Fruit fly (Drosophila melanogaster): ENCODE results near the gene CG17111.

DNA sequence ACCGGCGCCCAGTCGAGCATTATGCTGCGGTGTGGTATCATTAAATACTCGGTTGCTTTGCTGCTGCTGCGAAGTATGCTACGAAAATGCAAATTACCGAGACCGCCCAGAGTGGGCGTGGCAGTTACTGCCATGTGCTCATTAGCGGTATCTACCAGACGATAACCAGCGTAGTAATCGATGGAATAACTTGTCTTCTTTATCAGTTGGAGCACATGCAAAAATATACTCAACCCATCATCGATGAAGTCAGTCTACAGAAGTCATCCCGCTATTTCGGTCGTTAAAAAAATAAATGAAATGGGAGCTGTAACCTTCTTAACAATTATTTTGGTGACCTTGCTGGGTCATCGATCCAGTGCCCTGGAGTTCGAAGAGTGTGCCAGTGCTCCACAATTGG is 23.4 kb downstream of the CG17111 start, which contains the start of gene CG13837:
- TF ChIP-seq kay (GFP tag; ENCODE audit: borderline replicate concordance) (no peak), CG7045 (GFP tag; optimal IDR thresholded peaks at IDR 0.05) (no peak), cic (GFP tag; optimal IDR thresholded peaks at IDR 0.05) (no peak), Mnt (GFP tag; optimal IDR thresholded peaks at IDR 0.05) (no peak), CG1620 (GFP tag; optimal IDR thresholded peaks at IDR 0.05) (no peak), CG33017 (tag; optimal IDR thresholded peaks at IDR 0.05) (no peak)

Data from whole organism, adult.